Worm (Caenorhabditis elegans) whole organism, late embryonic: ENCODE results near the gene ptp-4A2.

Experiments
- C08G9.2 ChIP-seq: sonication (generic microtip); optimal IDR thresholded peaks from 2 replicates; lab custom pipeline; 2016; ENCODE audit warnings: mild to moderate bottlenecking, missing genetic modification characterization, moderate library complexity, missing compliant biosample characterization
- K02D7.2 ChIP-seq: sonication (generic microtip); optimal IDR thresholded peaks from 2 replicates; lab custom pipeline; 2017; ENCODE audit warnings: mild to moderate bottlenecking, missing genetic modification characterization, missing compliant biosample characterization
- Y22D7AL.16 ChIP-seq: sonication (generic microtip); optimal IDR thresholded peaks from 2 replicates; lab custom pipeline; 2016; ENCODE audit warnings: missing genetic modification characterization, missing compliant biosample characterization
- ama-1 ChIP-seq: fragments of 150-350 bp; optimal IDR thresholded peaks from 2 replicates; lab custom pipeline; 2014
- ceh-19 ChIP-seq: fragments of 200-800 bp; sonication (Bioruptor generic); optimal IDR thresholded peaks from 2 replicates; lab custom pipeline; 2018; ENCODE audit warnings: mild to moderate bottlenecking, missing genetic modification characterization, missing compliant biosample characterization
- ceh-2 ChIP-seq: sonication (generic microtip); optimal IDR thresholded peaks from 2 replicates; lab custom pipeline; 2016; ENCODE audit warnings: missing genotype, missing genetic modification characterization, missing compliant biosample characterization
- ceh-22 ChIP-seq: sonication (generic microtip); optimal IDR thresholded peaks from 2 replicates; lab custom pipeline; 2017; ENCODE audit warnings: missing biosample characterization, missing genetic modification characterization
- ceh-24 ChIP-seq: sonication (generic microtip); optimal IDR thresholded peaks from 2 replicates; lab custom pipeline; 2016; ENCODE audit warnings: mild to moderate bottlenecking, missing genetic modification characterization, missing compliant biosample characterization
- ceh-31 ChIP-seq: sonication (generic microtip); optimal IDR thresholded peaks from 2 replicates; lab custom pipeline; 2016; ENCODE audit warnings: missing genetic modification characterization, missing compliant biosample characterization
- ceh-45 ChIP-seq: fragments of 200-800 bp; sonication (Bioruptor generic); IDR thresholded peaks from 2 replicates; pipeline ENCODE4 v1.3.6; 2022; ENCODE audit warnings: missing genetic modification reagents, missing genetic modification characterization, missing compliant biosample characterization
- ceh-48 ChIP-seq: sonication (generic microtip); optimal IDR thresholded peaks from 2 replicates; lab custom pipeline; 2016; ENCODE audit warnings: missing genetic modification characterization, inconsistent platforms, missing compliant biosample characterization
- ceh-6 ChIP-seq: fragments of 200-800 bp; sonication (Bioruptor generic); optimal IDR thresholded peaks from 2 replicates; lab custom pipeline; 2018; ENCODE audit warnings: mild to moderate bottlenecking, missing genetic modification characterization, missing compliant biosample characterization
- ceh-9 ChIP-seq: sonication (generic microtip); optimal IDR thresholded peaks from 2 replicates; lab custom pipeline; 2016; ENCODE audit warnings: mild to moderate bottlenecking, missing genetic modification characterization, inconsistent platforms, missing compliant biosample characterization
- che-1 ChIP-seq: sonication (generic microtip); optimal IDR thresholded peaks from 2 replicates; lab custom pipeline; 2016; ENCODE audit warnings: mild to moderate bottlenecking, missing genetic modification characterization, missing compliant biosample characterization
- dmd-4 ChIP-seq: sonication (generic microtip); optimal IDR thresholded peaks from 2 replicates; lab custom pipeline; 2016; ENCODE audit warnings: borderline replicate concordance, missing genetic modification characterization, missing compliant biosample characterization
- dve-1 ChIP-seq: sonication (generic microtip); optimal IDR thresholded peaks from 2 replicates; lab custom pipeline; 2017; ENCODE audit warnings: antibody characterized with exemption, mild to moderate bottlenecking, missing genetic modification characterization, missing compliant biosample characterization
- ets-4 ChIP-seq: sonication (generic microtip); optimal IDR thresholded peaks from 2 replicates; lab custom pipeline; 2016; ENCODE audit warnings: missing genetic modification characterization, missing compliant biosample characterization
- hlh-15 ChIP-seq: sonication (generic microtip); optimal IDR thresholded peaks from 2 replicates; lab custom pipeline; 2016; ENCODE audit warnings: missing genetic modification characterization, missing compliant biosample characterization
- hlh-30 ChIP-seq: sonication (generic microtip); optimal IDR thresholded peaks from 2 replicates; lab custom pipeline; 2017; ENCODE audit warnings: antibody characterized with exemption, missing genetic modification characterization, missing compliant biosample characterization; ENCODE audit not compliant: insufficient read depth
- hlh-6 ChIP-seq: sonication (generic microtip); optimal IDR thresholded peaks from 2 replicates; lab custom pipeline; 2016; ENCODE audit warnings: missing genotype, missing genetic modification characterization, missing compliant biosample characterization
- lin-11 ChIP-seq: fragments of 200-800 bp; sonication (Bioruptor generic); optimal IDR thresholded peaks from 2 replicates; lab custom pipeline; 2018; ENCODE audit warnings: mild to moderate bottlenecking, missing genetic modification characterization, missing compliant biosample characterization
- nhr-232 ChIP-seq: sonication (generic microtip); optimal IDR thresholded peaks from 2 replicates; lab custom pipeline; 2016; ENCODE audit warnings: missing genetic modification characterization, missing compliant biosample characterization
- npax-4 ChIP-seq: sonication (generic microtip); optimal IDR thresholded peaks from 2 replicates; lab custom pipeline; 2016; ENCODE audit warnings: missing genetic modification characterization, missing compliant biosample characterization
- odd-2 ChIP-seq: sonication (generic microtip); optimal IDR thresholded peaks from 2 replicates; lab custom pipeline; 2017; ENCODE audit warnings: antibody characterized with exemption, mild to moderate bottlenecking, missing genetic modification characterization, missing compliant biosample characterization
- pag-3 ChIP-seq: sonication (generic microtip); optimal IDR thresholded peaks from 2 replicates; lab custom pipeline; 2016; ENCODE audit warnings: missing compliant biosample characterization, missing genetic modification characterization, borderline replicate concordance
- pax-1 ChIP-seq: fragments of 150-350 bp; optimal IDR thresholded peaks from 2 replicates; lab custom pipeline; 2014; ENCODE audit warnings: missing biosample characterization, missing genetic modification characterization
- pha-4 ChIP-seq: fragments of 150-350 bp; optimal IDR thresholded peaks from 2 replicates; lab custom pipeline; 2018; ENCODE audit warnings: missing biosample characterization, missing genetic modification reagents, missing genetic modification characterization
- pros-1 ChIP-seq: fragments of 150-350 bp; optimal IDR thresholded peaks from 2 replicates; lab custom pipeline; 2014; ENCODE audit warnings: missing biosample characterization, missing genetic modification reagents, missing genetic modification characterization
- sdc-2 ChIP-seq: sonication (generic microtip); optimal IDR thresholded peaks from 2 replicates; lab custom pipeline; 2016; ENCODE audit warnings: missing genotype, missing genetic modification characterization, missing compliant biosample characterization
- tbx-2 ChIP-seq: sonication (generic microtip); optimal IDR thresholded peaks from 2 replicates; lab custom pipeline; 2016; ENCODE audit warnings: missing genetic modification characterization, missing compliant biosample characterization
- tbx-7 ChIP-seq: sonication (generic microtip); optimal IDR thresholded peaks from 2 replicates; lab custom pipeline; 2016; ENCODE audit warnings: missing genotype, missing genetic modification characterization, missing compliant biosample characterization
- ttx-3 ChIP-seq: sonication (generic microtip); optimal IDR thresholded peaks from 2 replicates; lab custom pipeline; 2016; ENCODE audit warnings: missing genetic modification reagents, missing genetic modification characterization, missing compliant biosample characterization
- unc-3 ChIP-seq, 2 experiments: fragments of 200-800 bp in 1 of 2; sonication (Bioruptor generic) in 1 of 2; sonication (generic microtip) in 1 of 2; conservative IDR thresholded peaks in 1 of 2; optimal IDR thresholded peaks in 1 of 2; 2 replicates each; pipeline versions ENCODE4 v1.3.6 to Lab custom; 2016 to 2022; ENCODE audit warnings: missing compliant biosample characterization in 2 of 2, missing genetic modification characterization in 2 of 2, missing genetic modification reagents in 1 of 2
- unc-42 ChIP-seq: sonication (generic microtip); optimal IDR thresholded peaks from 2 replicates; lab custom pipeline; 2016; ENCODE audit warnings: missing genotype, missing genetic modification characterization, missing compliant biosample characterization
- unc-86 ChIP-seq: sonication (generic microtip); optimal IDR thresholded peaks from 2 replicates; lab custom pipeline; 2016; ENCODE audit warnings: missing genetic modification characterization, missing compliant biosample characterization
- zip-5 ChIP-seq: sonication (generic microtip); optimal IDR thresholded peaks from 2 replicates; lab custom pipeline; 2016; ENCODE audit warnings: missing genetic modification characterization, missing compliant biosample characterization
- ztf-16 ChIP-seq: sonication (generic microtip); optimal IDR thresholded peaks from 2 replicates; lab custom pipeline; 2017; ENCODE audit warnings: missing genetic modification characterization, missing compliant biosample characterization

The ptp-4A2 gene

DNA sequence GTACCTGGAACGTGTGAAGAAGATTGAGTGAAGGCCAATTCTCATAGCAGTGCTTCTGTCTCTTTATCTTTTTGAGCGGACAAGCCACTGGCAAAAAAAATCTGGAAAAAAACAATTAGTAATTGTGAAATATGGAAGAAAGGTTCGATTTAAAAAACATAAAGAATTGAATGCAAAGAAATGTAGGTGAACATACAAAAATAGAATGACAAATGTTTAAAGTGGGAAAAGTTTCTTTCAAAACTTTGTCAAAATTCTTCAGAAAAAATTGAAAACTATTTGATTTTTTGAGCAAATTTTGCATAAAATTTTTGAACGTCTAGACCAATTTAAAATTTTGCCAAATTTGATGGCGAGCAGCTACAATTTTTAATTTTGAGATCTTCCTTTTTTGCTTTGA, at the start of gene ptp-4A2:
Gene ptp-4A2, minus strand, starts transcription at position 101 of the 400 bp plus-strand sequence.
- no peak for TF ChIP-seq lin-11
- no peak for TF ChIP-seq ceh-48 (tag; lab: Kevin White, UChicago)
- TF ChIP-seq ceh-24 (tag; lab: Kevin White, UChicago): no peak
- TF ChIP-seq ama-1 (lab: Kevin White, UChicago): no peak
- TF ChIP-seq Y22D7AL.16 (tag; lab: Kevin White, UChicago): no peak
- TF ChIP-seq odd-2 (tag; lab: Kevin White, UChicago): no peak
- TF ChIP-seq ceh-31 (tag; lab: Kevin White, UChicago): no peak
- TF ChIP-seq npax-4 (tag; lab: Kevin White, UChicago): no peak
- TF ChIP-seq hlh-6 (tag; lab: Kevin White, UChicago): no peak
- no peak for TF ChIP-seq C08G9.2 (tag; lab: Kevin White, UChicago)
- TF ChIP-seq, all 69 proteins: peak for 0

DNA sequence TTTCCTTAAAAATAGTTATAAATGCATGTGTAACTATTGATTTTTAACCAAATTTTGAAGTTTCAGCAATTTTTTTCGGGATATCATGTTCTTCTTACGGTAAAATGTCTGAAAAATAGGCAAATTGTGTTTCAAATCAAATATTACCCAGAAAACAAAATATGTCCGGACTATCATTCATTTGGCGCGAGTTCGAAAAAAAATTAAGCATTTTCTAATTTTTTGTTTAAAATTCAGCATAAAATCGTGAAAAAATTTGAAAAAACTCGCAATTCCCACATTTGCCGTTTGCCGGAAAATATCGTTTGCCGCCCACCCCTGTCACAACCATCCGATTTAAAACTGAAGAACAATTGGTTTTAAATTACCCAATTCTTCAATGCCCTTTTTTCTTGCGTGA, 48.5 kb upstream of the ptp-4A2 start:
- TF ChIP-seq ets-4 (tag; lab: Kevin White, UChicago) (no peak), pax-1 (tag; lab: Kevin White, UChicago) (no peak), hlh-30 (tag; lab: Kevin White, UChicago) (no peak), unc-86 (no peak), ceh-19 (GFP tag; lab: Kevin White, UChicago) (no peak), nhr-232 (no peak), ztf-16 (tag; lab: Kevin White, UChicago) (no peak), pros-1 (tag; lab: Kevin White, UChicago) (no peak), ceh-31 (tag; lab: Kevin White, UChicago) (no peak), ceh-48 (tag; lab: Kevin White, UChicago) (no peak), ceh-2 (tag; lab: Kevin White, UChicago) (no peak)

ce11 chrX:3990941-3991340, 47.8 kb upstream of the ptp-4A2 start:
- no peak for TF ChIP-seq ceh-45 (GFP tag; lab: Robert Waterston, UW)
- TF ChIP-seq sdc-2 (tag; lab: Kevin White, UChicago): peak; percentile 9
- no peak for TF ChIP-seq dmd-4
- TF ChIP-seq ceh-31 (tag; lab: Kevin White, UChicago): peak; percentile 25
- TF ChIP-seq unc-42 (tag; lab: Kevin White, UChicago): peak; percentile 75
- TF ChIP-seq tbx-2: peak; percentile 8
- TF ChIP-seq pha-4: no peak
- no peak for TF ChIP-seq hlh-30 (tag; lab: Kevin White, UChicago)
- no peak for TF ChIP-seq ceh-6

DNA sequence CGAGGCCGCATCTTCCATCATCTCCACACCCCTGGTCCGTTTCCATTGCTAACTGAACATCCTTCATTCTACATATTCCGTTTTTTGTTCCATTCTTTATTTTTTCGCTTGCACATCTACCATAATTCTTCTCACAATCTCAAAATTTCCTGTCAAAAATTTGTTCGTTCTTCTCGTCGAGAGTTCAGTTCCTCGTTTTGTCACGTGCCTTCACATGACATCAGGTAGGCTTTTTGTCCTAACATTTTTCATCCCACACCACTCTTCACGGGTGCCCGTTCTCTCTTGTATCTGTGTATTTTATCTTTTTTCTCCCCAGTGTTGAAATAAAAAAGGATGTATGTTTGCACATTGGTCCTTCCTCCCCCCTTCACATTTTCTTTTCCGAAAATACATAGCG, 47.4 kb upstream of the ptp-4A2 start:
- TF ChIP-seq che-1 (no peak), hlh-30 (tag; lab: Kevin White, UChicago) (peak; percentile 53), nhr-232 (no peak)

- TF ChIP-seq unc-42 (tag; lab: Kevin White, UChicago): peak; percentile 58
- TF ChIP-seq ceh-31 (tag; lab: Kevin White, UChicago): peak; percentile 24
- TF ChIP-seq unc-86: no peak
- TF ChIP-seq, all 69 proteins: peak for 2
Observed at ce11 chrX:3988575-3988974, 45.5 kb upstream of the ptp-4A2 start.

DNA sequence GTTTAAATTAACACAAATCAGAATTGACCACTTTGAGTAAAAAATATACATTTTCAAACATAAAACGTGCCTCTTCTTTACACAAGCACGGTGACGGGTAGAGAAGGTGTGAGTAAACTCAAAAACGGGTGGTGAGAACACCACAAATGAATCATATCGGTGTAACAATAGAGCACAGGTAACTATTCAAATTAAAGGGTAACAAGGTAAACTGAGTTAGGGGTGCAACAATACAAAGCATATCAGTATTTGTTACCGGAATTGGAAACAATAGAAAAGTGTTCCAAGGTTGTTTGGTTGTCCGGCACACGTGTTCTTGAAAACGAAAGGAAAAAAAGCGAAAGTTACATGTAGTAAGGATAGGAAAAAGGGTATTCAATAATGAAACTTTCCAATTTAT, 39.3 kb upstream of the ptp-4A2 start:
- TF ChIP-seq ceh-24 (tag; lab: Kevin White, UChicago): no peak
- TF ChIP-seq pha-4: no peak
- no peak for TF ChIP-seq lin-11
- TF ChIP-seq ztf-16 (tag; lab: Kevin White, UChicago): no peak
- no peak for TF ChIP-seq ceh-9 (tag; lab: Kevin White, UChicago)
- TF ChIP-seq ceh-22: no peak
- TF ChIP-seq pag-3 (tag; lab: Kevin White, UChicago): no peak
- TF ChIP-seq K02D7.2 (tag; lab: Kevin White, UChicago): no peak
- no peak for TF ChIP-seq hlh-15
- no peak for TF ChIP-seq tbx-7 (tag; lab: Kevin White, UChicago)
- no peak for TF ChIP-seq ttx-3 (tag; lab: Kevin White, UChicago)
- TF ChIP-seq unc-3 (GFP tag; conservative IDR thresholded peaks at IDR 0.05; lab: Robert Waterston, UW): no peak
- no peak for TF ChIP-seq unc-3 (tag; optimal IDR thresholded peaks at IDR 0.05; lab: Kevin White, UChicago)
- no peak for TF ChIP-seq dve-1 (tag; lab: Kevin White, UChicago)
- no peak for TF ChIP-seq unc-42 (tag; lab: Kevin White, UChicago)
- TF ChIP-seq zip-5 (tag; lab: Kevin White, UChicago): no peak
